Fruit fly (Drosophila melanogaster) S2 (cell line): ENCODE results near the gene CG18765.

Experiments used
- CG8478 ChIP-seq: fragments of >200 bp; optimal IDR thresholded peaks from 2 replicates; lab custom pipeline; 2018
- CTCF ChIP-seq, 2 experiments: fragments of >200 bp; optimal IDR thresholded peaks; 2 replicates each; lab custom pipeline; 2018

DNA sequence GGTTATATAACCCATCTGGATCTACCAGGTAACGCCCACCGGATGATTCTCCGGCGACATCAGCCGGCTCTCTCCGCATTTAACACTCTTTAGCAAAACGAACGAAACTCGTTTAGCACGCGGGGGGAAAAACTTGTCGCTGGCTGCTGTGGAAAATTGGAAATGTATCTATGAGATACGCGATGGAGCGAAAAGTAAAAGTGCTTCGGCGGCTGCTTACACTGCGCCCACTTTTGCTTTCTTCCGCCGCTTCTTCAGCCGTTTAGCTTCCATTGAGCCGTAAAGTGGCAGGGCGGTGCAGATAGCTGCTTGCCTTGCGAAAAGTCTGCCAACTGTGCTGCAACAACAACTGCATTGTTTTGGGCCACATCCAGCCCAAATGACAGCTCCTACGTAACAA lies 30.4 kb downstream of the CG18765 start:
- TF ChIP-seq CG8478 (lab: Kevin White, UChicago) (no peak), CTCF (optimal IDR thresholded peaks at IDR 0.05; lab: Kevin White, UChicago) (no peak)
